Worm (Caenorhabditis elegans) whole organism, L4 larva: ENCODE data around the gene C27A2.12.

Source experiments
- D1046.2 ChIP-seq: fragments of 200-800 bp; sonication (Bioruptor generic); IDR thresholded peaks from 2 replicates; pipeline ENCODE4 v1.3.6; 2022; ENCODE audit warnings: missing genetic modification characterization, missing compliant biosample characterization
- R02D3.7 ChIP-seq: fragments of 150-350 bp; sonication (generic microtip); optimal IDR thresholded peaks from 3 replicates; lab custom pipeline; 2014; ENCODE audit warnings: missing biosample characterization, missing genetic modification characterization
- aha-1 ChIP-seq: fragments of 150-350 bp; peaks from one replicate; lab custom pipeline; 2014; ENCODE audit warnings: missing biosample characterization, missing genetic modification characterization
- ceh-44 ChIP-seq: fragments of 200-800 bp; sonication (Bioruptor generic); IDR thresholded peaks from 2 replicates; pipeline ENCODE4 v1.3.6; 2022; ENCODE audit warnings: missing genetic modification reagents, missing genetic modification characterization, missing compliant biosample characterization
- ctbp-1 ChIP-seq: fragments of 200-800 bp; sonication (Bioruptor generic); IDR thresholded peaks from 2 replicates; pipeline ENCODE4 v1.3.6; 2022; ENCODE audit warnings: missing genetic modification reagents, missing genetic modification characterization, missing compliant biosample characterization
- daf-12 ChIP-seq: fragments of 150-350 bp; optimal IDR thresholded peaks from 2 replicates; lab custom pipeline; 2014; ENCODE audit warnings: missing biosample characterization, missing genetic modification reagents, missing genetic modification characterization
- daf-16 ChIP-seq, 3 experiments: sonication (generic microtip); optimal IDR thresholded peaks; 2 replicates each; lab custom pipeline; 2016 to 2017; ENCODE audit warnings: missing genetic modification characterization in 3 of 3, missing genetic modification reagents in 3 of 3, mild to moderate bottlenecking in 2 of 3, missing compliant biosample characterization in 2 of 3, missing biosample characterization in 1 of 3, moderate library complexity in 1 of 3
- daf-19 ChIP-seq: fragments of 200-800 bp; sonication (Bioruptor generic); conservative IDR thresholded peaks from 2 replicates; pipeline ENCODE4 v1.3.6; 2022; ENCODE audit warnings: missing genetic modification characterization, missing compliant biosample characterization
- daf-8 ChIP-seq: fragments of 200-800 bp; sonication (Bioruptor generic); IDR thresholded peaks from 2 replicates; pipeline ENCODE4 v1.3.6; 2022; ENCODE audit warnings: missing genetic modification characterization, missing compliant biosample characterization
- dmd-6 ChIP-seq: fragments of 200-800 bp; sonication (Bioruptor generic); IDR thresholded peaks from 2 replicates; pipeline ENCODE4 v1.3.6; 2022; ENCODE audit warnings: missing genetic modification reagents, missing genetic modification characterization, missing compliant biosample characterization
- dmd-8 ChIP-seq: fragments of 200-800 bp; sonication (Bioruptor generic); IDR thresholded peaks from 2 replicates; pipeline ENCODE4 v1.3.6; 2022; ENCODE audit warnings: missing genetic modification characterization, missing compliant biosample characterization
- dpl-1 ChIP-seq: fragments of 150-350 bp; optimal IDR thresholded peaks from 2 replicates; lab custom pipeline; 2014; ENCODE audit warnings: missing biosample characterization, missing genetic modification reagents, missing genetic modification characterization
- hlh-30 ChIP-seq: sonication (generic microtip); optimal IDR thresholded peaks from 2 replicates; lab custom pipeline; 2017; ENCODE audit warnings: antibody characterized with exemption, mild to moderate bottlenecking, missing genetic modification characterization, missing compliant biosample characterization; ENCODE audit not compliant: insufficient read depth
- hmg-1.1 ChIP-seq: fragments of 200-800 bp; sonication (Bioruptor generic); IDR thresholded peaks from 2 replicates; pipeline ENCODE4 v1.3.6; 2022; ENCODE audit warnings: missing genetic modification reagents, missing genetic modification characterization, missing compliant biosample characterization
- lin-1 ChIP-seq: fragments of 200-800 bp; sonication (Bioruptor generic); IDR thresholded peaks from 2 replicates; pipeline ENCODE4 v1.3.6; 2022; ENCODE audit warnings: missing genetic modification reagents, missing genetic modification characterization, missing compliant biosample characterization
- lin-38 ChIP-seq: fragments of 200-800 bp; sonication (Bioruptor generic); IDR thresholded peaks from 2 replicates; pipeline ENCODE4 v1.3.6; 2022; ENCODE audit warnings: missing genetic modification reagents, missing genetic modification characterization, missing compliant biosample characterization
- lin-39 ChIP-seq: fragments of 150-350 bp; optimal IDR thresholded peaks from 2 replicates; lab custom pipeline; 2014; ENCODE audit warnings: missing biosample characterization, missing genetic modification reagents, missing genetic modification characterization
- mdl-1 ChIP-seq, 2 experiments: fragments of 150-350 bp in 1 of 2; sonication (generic microtip) in 1 of 2; optimal IDR thresholded peaks; 2 replicates each; lab custom pipeline; 2014 to 2017; ENCODE audit warnings: missing biosample characterization in 2 of 2, missing genetic modification characterization in 2 of 2
- mdt-29 ChIP-seq: fragments of 200-800 bp; sonication (Bioruptor generic); IDR thresholded peaks from 2 replicates; pipeline ENCODE4 v1.3.6; 2022; ENCODE audit warnings: missing genetic modification reagents, missing genetic modification characterization, missing compliant biosample characterization
- mep-1 ChIP-seq: fragments of 150-350 bp; sonication (generic microtip); optimal IDR thresholded peaks from 3 replicates; lab custom pipeline; 2014; ENCODE audit warnings: missing biosample characterization, missing genetic modification characterization
- mes-2 ChIP-seq: sonication (generic microtip); optimal IDR thresholded peaks from 2 replicates; lab custom pipeline; 2016; ENCODE audit warnings: missing genotype, mild to moderate bottlenecking, missing genetic modification characterization, missing compliant biosample characterization; ENCODE audit not compliant: poor library complexity, severe bottlenecking
- mxl-3 ChIP-seq: fragments of 200-800 bp; sonication (Bioruptor generic); optimal IDR thresholded peaks from 2 replicates; lab custom pipeline; 2018; ENCODE audit warnings: mild to moderate bottlenecking, missing genetic modification characterization, missing compliant biosample characterization
- nhr-102 ChIP-seq: sonication (generic microtip); optimal IDR thresholded peaks from 2 replicates; lab custom pipeline; 2016; ENCODE audit warnings: mild to moderate bottlenecking, missing genetic modification characterization, moderate library complexity, missing compliant biosample characterization
- nhr-11 ChIP-seq: fragments of 150-350 bp; optimal IDR thresholded peaks from 2 replicates; lab custom pipeline; 2014; ENCODE audit warnings: missing biosample characterization, missing genetic modification characterization
- nhr-237 ChIP-seq: sonication (generic microtip); optimal IDR thresholded peaks from 2 replicates; lab custom pipeline; 2017; ENCODE audit warnings: missing biosample characterization, missing genetic modification characterization
- nhr-28 ChIP-seq: fragments of 150-350 bp; optimal IDR thresholded peaks from 2 replicates; lab custom pipeline; 2014; ENCODE audit warnings: missing biosample characterization, missing genetic modification characterization
- nhr-48 ChIP-seq: sonication (generic microtip); optimal IDR thresholded peaks from 2 replicates; lab custom pipeline; 2016; ENCODE audit warnings: mild to moderate bottlenecking, missing genetic modification characterization, missing compliant biosample characterization
- nhr-6 ChIP-seq: fragments of 150-350 bp; optimal IDR thresholded peaks from 2 replicates; lab custom pipeline; 2014; ENCODE audit warnings: missing biosample characterization, missing genetic modification characterization
- rbr-2 ChIP-seq: sonication (generic microtip); optimal IDR thresholded peaks from 2 replicates; lab custom pipeline; 2016; ENCODE audit warnings: missing genotype, missing genetic modification characterization, missing compliant biosample characterization
- set-16 ChIP-seq: fragments of 200-800 bp; sonication (Bioruptor generic); IDR thresholded peaks from 2 replicates; pipeline ENCODE4 v1.3.6; 2022; ENCODE audit warnings: missing genetic modification reagents, missing genetic modification characterization, missing compliant biosample characterization
- snpc-4 ChIP-seq: fragments of 150-350 bp; optimal IDR thresholded peaks from 2 replicates; lab custom pipeline; 2014; ENCODE audit warnings: missing biosample characterization, missing genetic modification characterization
- spr-1 ChIP-seq: sonication (generic microtip); optimal IDR thresholded peaks from 2 replicates; lab custom pipeline; 2016; ENCODE audit warnings: mild to moderate bottlenecking, missing genetic modification characterization, missing compliant biosample characterization
- tra-1 ChIP-seq: fragments of 200-800 bp; sonication (Bioruptor generic); IDR thresholded peaks from 2 replicates; pipeline ENCODE4 v1.3.6; 2022; ENCODE audit warnings: missing genetic modification reagents, missing genetic modification characterization, missing compliant biosample characterization
- unc-39 ChIP-seq: sonication (generic microtip); optimal IDR thresholded peaks from 2 replicates; lab custom pipeline; 2017; ENCODE audit warnings: missing biosample characterization, missing genetic modification characterization
- unc-62 ChIP-seq, 3 experiments: fragments of 150-350 bp in 1 of 3; sonication (generic microtip); optimal IDR thresholded peaks in 2 of 3; peaks in 1 of 3; 1 replicate in 1 of 3; 2 replicates in 2 of 3; lab custom pipeline; 2014 to 2017; ENCODE audit warnings: missing biosample characterization in 3 of 3, missing genetic modification characterization in 3 of 3, missing genetic modification reagents in 3 of 3, missing genotype in 1 of 3
- zag-1 ChIP-seq: fragments of 150-350 bp; optimal IDR thresholded peaks from 2 replicates; lab custom pipeline; 2014; ENCODE audit warnings: missing biosample characterization, missing genetic modification characterization

The C27A2.12 gene

ce11 chrII:5103189-5103588 lies 45.3 kb upstream of the C27A2.12 start:
- TF ChIP-seq nhr-28 (tag; lab: Kevin White, UChicago) (peak; percentile 16), aha-1 (tag; lab: Kevin White, UChicago) (no peak)

DNA sequence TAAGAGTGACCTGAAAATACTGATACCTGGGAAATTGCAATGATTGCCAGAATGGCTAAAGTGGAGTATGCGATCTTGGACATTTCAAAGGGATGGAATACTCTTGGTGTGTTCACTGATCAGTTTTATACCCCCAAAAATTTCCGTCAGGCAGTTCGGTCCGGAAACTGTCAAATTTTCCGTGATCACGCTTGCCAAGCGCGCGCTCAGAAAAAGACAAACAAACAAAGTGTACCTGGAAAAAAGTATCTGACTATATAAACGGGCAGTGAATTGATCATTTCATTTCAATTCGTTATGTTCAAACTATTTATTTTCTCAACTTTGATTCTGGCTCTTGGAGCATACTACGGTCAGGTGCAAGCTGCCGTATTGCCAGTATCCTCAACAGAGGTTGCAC lies 43.8 kb upstream of the C27A2.12 start, which contains the start of the genes idpb-3 and idpb-1:
TSS of gene idpb-3 (minus strand) at position 101 of the 400 bp plus-strand sequence.
TSS of gene idpb-1 (plus strand) at position 284 of the 400 bp plus-strand sequence.
- no peak for TF ChIP-seq snpc-4 (tag; lab: Kevin White, UChicago)
- TF ChIP-seq daf-8 (GFP tag; lab: Robert Waterston, UW), result no peak
- TF ChIP-seq aha-1 (tag; lab: Kevin White, UChicago), result peak; percentile 51
- TF ChIP-seq daf-16 (GFP tag; optimal IDR thresholded peaks at IDR 0.05; lab: Kevin White, UChicago), result no peak
- TF ChIP-seq daf-16 (tag; optimal IDR thresholded peaks at IDR 0.05; lab: Kevin White, UChicago), result no peak

DNA sequence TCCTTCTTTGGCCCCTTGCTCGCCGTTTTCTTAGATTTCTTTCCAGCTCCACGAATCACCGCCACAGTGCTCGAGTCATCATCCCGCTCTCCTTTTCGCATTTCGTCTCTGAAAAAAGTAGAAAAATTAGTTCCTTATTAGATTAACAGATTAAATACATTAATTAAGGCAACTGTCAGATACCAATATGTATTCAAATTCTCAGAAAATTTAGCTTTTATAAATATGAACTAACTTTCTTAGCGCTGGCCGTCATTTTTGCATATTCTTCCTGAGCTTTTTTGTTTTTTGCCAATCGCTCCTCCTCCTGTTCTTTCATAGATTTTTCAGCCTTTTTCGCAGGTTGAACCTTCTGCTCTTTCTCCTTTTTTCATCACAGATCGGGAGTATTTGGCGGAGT lies 41.7 kb upstream of the C27A2.12 start, which contains the start of gene C04G6.6:
TSS of gene C04G6.6 (minus strand) at position 101 of the 400 bp plus-strand sequence.
- no peak for TF ChIP-seq unc-39 (tag; lab: Kevin White, UChicago)
- no peak for TF ChIP-seq mdl-1 (tag; optimal IDR thresholded peaks at IDR 0.05; lab: Kevin White, UChicago)
- TF ChIP-seq tra-1 (GFP tag; lab: Robert Waterston, UW), result no peak
- no peak for TF ChIP-seq lin-1 (GFP tag; lab: Robert Waterston, UW)
- TF ChIP-seq R02D3.7, result no peak
- TF ChIP-seq spr-1 (tag; lab: Kevin White, UChicago), result no peak
- TF ChIP-seq lin-39 (tag; lab: Kevin White, UChicago), result no peak
- TF ChIP-seq dmd-8, result no peak
- no peak for TF ChIP-seq ceh-44 (GFP tag; lab: Robert Waterston, UW)
- no peak for TF ChIP-seq nhr-237 (tag; lab: Kevin White, UChicago)
- TF ChIP-seq set-16 (GFP tag; lab: Robert Waterston, UW), result no peak

ce11 chrII:5099034-5099433 lies 41.1 kb upstream of the C27A2.12 start:
- TF ChIP-seq dpl-1 (GFP tag; lab: Kevin White, UChicago) (no peak), unc-62 (GFP tag; optimal IDR thresholded peaks at IDR 0.05 in 1 of 2; lab: Kevin White, UChicago) (peak in 1 of 2 experiments; percentile 73), unc-62 (tag; optimal IDR thresholded peaks at IDR 0.05; lab: Kevin White, UChicago) (no peak)

DNA sequence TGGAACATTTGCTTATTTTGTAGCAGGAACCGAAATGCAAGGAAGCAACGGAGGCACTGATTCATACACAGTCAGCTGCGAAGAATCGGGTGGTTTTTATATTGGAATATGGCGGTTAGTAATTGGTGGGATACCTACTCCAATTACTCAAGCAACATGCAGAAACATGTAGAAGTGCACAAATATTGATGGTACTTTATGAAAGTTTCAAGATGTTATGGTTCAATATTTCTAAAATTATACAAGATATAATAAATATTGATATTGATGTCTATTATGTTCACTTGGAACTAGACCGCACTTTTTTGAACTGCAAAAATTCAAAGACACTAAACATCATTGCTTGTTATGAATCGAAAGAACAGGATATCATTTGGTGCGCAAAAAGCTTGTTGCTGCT lies 36.0 kb upstream of the C27A2.12 start, which contains the start of gene C04G6.13:
TSS of gene C04G6.13 (plus strand) at position 301 of the 400 bp plus-strand sequence.
- TF ChIP-seq nhr-102 (tag; lab: Kevin White, UChicago) (no peak), unc-62 (GFP tag; optimal IDR thresholded peaks at IDR 0.05 in 1 of 2; lab: Kevin White, UChicago) (peak in 1 of 2 experiments; percentile 35), unc-62 (tag; optimal IDR thresholded peaks at IDR 0.05; lab: Kevin White, UChicago) (no peak)

DNA sequence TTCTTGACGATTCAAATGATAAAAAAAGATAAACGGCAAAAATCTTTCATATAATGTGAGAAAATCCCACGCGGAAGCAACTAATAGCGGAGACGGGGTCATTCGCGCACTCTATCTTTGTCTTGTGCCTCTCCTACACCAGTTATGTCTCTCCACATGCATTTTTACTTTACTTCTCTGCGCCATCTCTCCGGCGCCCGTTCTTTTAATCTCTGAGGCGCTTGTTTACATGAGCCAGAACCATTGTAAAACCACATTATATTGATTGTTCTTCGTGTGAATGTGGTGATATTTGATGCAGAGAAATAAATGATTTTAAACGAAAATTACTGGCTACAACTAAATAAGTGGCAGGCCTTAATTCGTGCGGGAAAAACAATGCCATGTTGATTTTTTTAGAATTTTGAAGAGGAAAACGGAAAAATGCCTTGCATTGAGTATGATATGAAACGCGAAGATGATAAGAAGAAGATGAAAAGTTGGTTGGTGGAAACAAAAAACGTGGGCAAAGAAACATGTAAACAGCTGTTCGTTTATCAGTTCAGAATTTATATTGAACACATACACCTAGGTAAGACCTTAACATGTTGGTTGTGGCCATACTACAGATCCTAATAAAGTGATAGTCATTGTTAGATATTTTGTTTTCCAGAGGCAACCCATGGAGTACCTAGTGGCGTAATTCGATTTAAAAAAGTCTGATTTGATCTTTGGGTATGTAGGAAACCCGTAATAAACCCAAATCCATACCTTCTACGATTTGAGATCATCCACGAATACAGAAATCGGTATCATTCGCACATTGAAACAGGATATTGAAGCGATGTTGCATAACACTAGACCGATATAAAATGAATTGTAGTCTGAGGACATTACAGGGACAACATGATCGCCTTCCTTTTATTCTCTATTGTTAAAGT lies 34.7 kb upstream of the C27A2.12 start, which contains the start of gene C04G6.2:
TSS of gene C04G6.2 (plus strand) at position 870 of the 920 bp plus-strand sequence.
- TF ChIP-seq daf-19 (GFP tag; lab: Robert Waterston, UW) (no peak), rbr-2 (peak; percentile 40), nhr-28 (tag; lab: Kevin White, UChicago) (peak; percentile 30), mdl-1 (tag; optimal IDR thresholded peaks at IDR 0.05; lab: Kevin White, UChicago) (peak; percentile 18 to 67), daf-16 (GFP tag; optimal IDR thresholded peaks at IDR 0.05; lab: Kevin White, UChicago) (peak in 1 of 2 experiments; percentile 3), daf-16 (tag; optimal IDR thresholded peaks at IDR 0.05; lab: Kevin White, UChicago) (peak; percentile 81), hlh-30 (tag; lab: Kevin White, UChicago) (peak; percentile 80), nhr-11 (tag; lab: Kevin White, UChicago) (peak; percentile 71), nhr-6 (tag; lab: Kevin White, UChicago) (peak; percentile 49), D1046.2 (GFP tag; lab: Robert Waterston, UW) (no peak), hmg-1.1 (GFP tag; lab: Robert Waterston, UW) (0 out of 2 replicates have a peak, but pooled peaks have one; percentile 38), lin-38 (GFP tag; lab: Robert Waterston, UW) (no peak), lin-1 (GFP tag; lab: Robert Waterston, UW) (0 out of 2 replicates have a peak, but pooled peaks have one; percentile 10), zag-1 (no peak), mxl-3 (GFP tag; lab: Kevin White, UChicago) (peak; percentile 36), tra-1 (GFP tag; lab: Robert Waterston, UW) (0 out of 2 replicates have a peak, but pooled peaks have one; percentile 5), nhr-48 (tag; lab: Kevin White, UChicago) (peak; percentile 16), mep-1 (tag; lab: Kevin White, UChicago) (peak; percentile 47), ctbp-1 (GFP tag; lab: Robert Waterston, UW) (0 out of 2 replicates have a peak, but pooled peaks have one; percentile 12), mes-2 (tag; lab: Kevin White, UChicago) (peak; percentile 71), dmd-6 (GFP tag; lab: Robert Waterston, UW) (peak; percentile 30; the same call in 1 of the 2 replicates), daf-12 (tag; lab: Kevin White, UChicago) (no peak), mdt-29 (GFP tag; lab: Robert Waterston, UW) (no peak)
